Worm (Caenorhabditis elegans) whole organism, L3 larva: ENCODE results near the gene C27A2.8.

Experiments used
- R02D3.7 ChIP-seq: fragments of 150-350 bp; optimal IDR thresholded peaks from 2 replicates; lab custom pipeline; 2014; ENCODE audit warnings: missing biosample characterization, missing genetic modification characterization
- ZK546.5 ChIP-seq: sonication (generic microtip); optimal IDR thresholded peaks from 2 replicates; lab custom pipeline; 2017; ENCODE audit warnings: missing biosample characterization, missing genetic modification characterization
- aly-2 ChIP-seq: fragments of 150-350 bp; optimal IDR thresholded peaks from 2 replicates; lab custom pipeline; 2014; ENCODE audit warnings: missing biosample characterization, missing genetic modification characterization
- ama-1 ChIP-seq: fragments of 150-350 bp; optimal IDR thresholded peaks from 2 replicates; lab custom pipeline; 2018
- ceh-16 ChIP-seq: sonication (generic microtip); optimal IDR thresholded peaks from 2 replicates; lab custom pipeline; 2017; ENCODE audit warnings: missing biosample characterization, missing genetic modification characterization
- ceh-28 ChIP-seq: fragments of 150-350 bp; optimal IDR thresholded peaks from 2 replicates; lab custom pipeline; 2014; ENCODE audit warnings: missing biosample characterization, missing genetic modification reagents, missing genetic modification characterization
- ceh-82 ChIP-seq: fragments of 150-350 bp; optimal IDR thresholded peaks from 2 replicates; lab custom pipeline; 2014; ENCODE audit warnings: missing biosample characterization, missing genetic modification characterization
- ceh-9 ChIP-seq: sonication (generic microtip); optimal IDR thresholded peaks from 2 replicates; lab custom pipeline; 2018; ENCODE audit warnings: missing biosample characterization, missing genetic modification characterization
- daf-12 ChIP-seq: fragments of 150-350 bp; optimal IDR thresholded peaks from 2 replicates; lab custom pipeline; 2014; ENCODE audit warnings: missing biosample characterization, missing genetic modification reagents, missing genetic modification characterization
- egl-27 ChIP-seq: sonication (generic microtip); optimal IDR thresholded peaks from 4 replicates; lab custom pipeline; 2017; ENCODE audit warnings: missing biosample characterization, missing genetic modification reagents, missing genetic modification characterization
- egl-5 ChIP-seq: fragments of 150-350 bp; optimal IDR thresholded peaks from 2 replicates; lab custom pipeline; 2017; ENCODE audit warnings: missing biosample characterization, missing genetic modification reagents, missing genetic modification characterization, inconsistent platforms
- elt-1 ChIP-seq: fragments of 150-350 bp; optimal IDR thresholded peaks from 2 replicates; lab custom pipeline; 2014; ENCODE audit warnings: missing biosample characterization, missing genetic modification characterization
- elt-2 ChIP-seq: sonication (generic microtip); optimal IDR thresholded peaks from 2 replicates; lab custom pipeline; 2016; ENCODE audit warnings: missing genetic modification reagents, mild to moderate bottlenecking, missing genetic modification characterization, missing compliant biosample characterization
- elt-3 ChIP-seq, 3 experiments: fragments of 150-350 bp in 1 of 3; sonication (generic microtip) in 2 of 3; optimal IDR thresholded peaks; 2 replicates in 2 of 3; 4 replicates in 1 of 3; lab custom pipeline; 2014 to 2017; ENCODE audit warnings: missing biosample characterization in 3 of 3, missing genetic modification characterization in 3 of 3
- eor-1 ChIP-seq, 2 experiments: fragments of 150-350 bp; optimal IDR thresholded peaks; 2 replicates each; lab custom pipeline; 2014 to 2018; ENCODE audit warnings: missing biosample characterization in 2 of 2, missing genetic modification characterization in 2 of 2
- fkh-10 ChIP-seq: sonication (generic microtip); optimal IDR thresholded peaks from 2 replicates; lab custom pipeline; 2017; ENCODE audit warnings: missing biosample characterization, missing genetic modification reagents, missing genetic modification characterization
- fkh-2 ChIP-seq: fragments of 150-350 bp; optimal IDR thresholded peaks from 2 replicates; lab custom pipeline; 2014; ENCODE audit warnings: missing biosample characterization, missing genetic modification reagents, missing genetic modification characterization
- hmg-11 ChIP-seq: sonication (generic microtip); optimal IDR thresholded peaks from 2 replicates; lab custom pipeline; 2016; ENCODE audit warnings: missing genetic modification characterization, missing compliant biosample characterization
- jun-1 ChIP-seq: fragments of 150-350 bp; optimal IDR thresholded peaks from 2 replicates; lab custom pipeline; 2014; ENCODE audit warnings: missing biosample characterization, missing genetic modification reagents, missing genetic modification characterization
- lin-15B ChIP-seq: fragments of 150-350 bp; optimal IDR thresholded peaks from 2 replicates; lab custom pipeline; 2014; ENCODE audit warnings: missing biosample characterization, missing genetic modification characterization
- lin-39 ChIP-seq: fragments of 150-350 bp; optimal IDR thresholded peaks from 2 replicates; lab custom pipeline; 2018; ENCODE audit warnings: missing biosample characterization, missing genetic modification reagents, missing genetic modification characterization
- lsy-12 ChIP-seq: sonication (generic microtip); optimal IDR thresholded peaks from 2 replicates; lab custom pipeline; 2016; ENCODE audit warnings: mild to moderate bottlenecking, missing genetic modification characterization, missing compliant biosample characterization
- mdl-1 ChIP-seq: fragments of 150-350 bp; optimal IDR thresholded peaks from 2 replicates; lab custom pipeline; 2014; ENCODE audit warnings: missing biosample characterization, missing genetic modification characterization
- nfya-1 ChIP-seq: sonication (generic microtip); optimal IDR thresholded peaks from 2 replicates; lab custom pipeline; 2017; ENCODE audit warnings: missing genetic modification characterization, mild to moderate bottlenecking, missing compliant biosample characterization, antibody characterized with exemption, moderate library complexity; ENCODE audit not compliant: insufficient read depth
- nhr-11 ChIP-seq: fragments of 150-350 bp; optimal IDR thresholded peaks from 2 replicates; lab custom pipeline; 2014; ENCODE audit warnings: missing biosample characterization, missing genetic modification characterization
- nhr-12 ChIP-seq: fragments of 150-350 bp; optimal IDR thresholded peaks from 2 replicates; lab custom pipeline; 2014; ENCODE audit warnings: missing biosample characterization, missing genetic modification characterization
- nhr-23 ChIP-seq: fragments of 150-350 bp; optimal IDR thresholded peaks from 2 replicates; lab custom pipeline; 2014; ENCODE audit warnings: missing biosample characterization, missing genetic modification reagents, missing genetic modification characterization
- nhr-237 ChIP-seq: fragments of 150-350 bp; optimal IDR thresholded peaks from 2 replicates; lab custom pipeline; 2014; ENCODE audit warnings: missing biosample characterization, missing genetic modification characterization
- nhr-25 ChIP-seq: sonication (generic microtip); optimal IDR thresholded peaks from 2 replicates; lab custom pipeline; 2017; ENCODE audit warnings: missing biosample characterization, missing genetic modification characterization
- nhr-28 ChIP-seq: fragments of 150-350 bp; optimal IDR thresholded peaks from 2 replicates; lab custom pipeline; 2014; ENCODE audit warnings: missing biosample characterization, missing genetic modification characterization
- nhr-43 ChIP-seq: sonication (generic microtip); optimal IDR thresholded peaks from 2 replicates; lab custom pipeline; 2016; ENCODE audit warnings: mild to moderate bottlenecking, missing genetic modification characterization, missing compliant biosample characterization; ENCODE audit not compliant: poor library complexity, severe bottlenecking
- nhr-67 ChIP-seq: fragments of 150-350 bp; optimal IDR thresholded peaks from 2 replicates; lab custom pipeline; 2014; ENCODE audit warnings: missing biosample characterization, missing genetic modification characterization
- nhr-76 ChIP-seq: fragments of 150-350 bp; sonication (generic microtip); optimal IDR thresholded peaks from 5 replicates; lab custom pipeline; 2014; ENCODE audit warnings: missing biosample characterization, missing genetic modification characterization
- nhr-77 ChIP-seq: fragments of 150-350 bp; optimal IDR thresholded peaks from 2 replicates; lab custom pipeline; 2014; ENCODE audit warnings: missing biosample characterization, missing genetic modification characterization
- pha-4 ChIP-seq: fragments of 150-350 bp; optimal IDR thresholded peaks from 2 replicates; lab custom pipeline; 2014; ENCODE audit warnings: missing biosample characterization, missing genetic modification reagents, missing genetic modification characterization
- pqm-1 ChIP-seq: fragments of 150-350 bp; optimal IDR thresholded peaks from 2 replicates; lab custom pipeline; 2017; ENCODE audit warnings: missing biosample characterization, missing genetic modification characterization, inconsistent platforms
- sea-2 ChIP-seq: fragments of 150-350 bp; sonication (generic microtip); optimal IDR thresholded peaks from 4 replicates; lab custom pipeline; 2014; ENCODE audit warnings: missing biosample characterization, missing genetic modification reagents, missing genetic modification characterization
- snpc-4 ChIP-seq: fragments of 150-350 bp; optimal IDR thresholded peaks from 2 replicates; lab custom pipeline; 2014; ENCODE audit warnings: missing biosample characterization, missing genetic modification characterization
- tbx-2 ChIP-seq: sonication (generic microtip); optimal IDR thresholded peaks from 2 replicates; lab custom pipeline; 2016; ENCODE audit warnings: mild to moderate bottlenecking, missing genetic modification characterization, missing compliant biosample characterization
- unc-62 ChIP-seq: fragments of 150-350 bp; sonication (generic microtip); optimal IDR thresholded peaks from 4 replicates; lab custom pipeline; 2014; ENCODE audit warnings: missing biosample characterization, missing genetic modification reagents, missing genetic modification characterization
- zag-1 ChIP-seq: fragments of 150-350 bp; optimal IDR thresholded peaks from 2 replicates; lab custom pipeline; 2014; ENCODE audit warnings: missing biosample characterization, missing genetic modification characterization
- ztf-11 ChIP-seq: fragments of 150-350 bp; optimal IDR thresholded peaks from 2 replicates; lab custom pipeline; 2014; ENCODE audit warnings: missing biosample characterization, missing genetic modification characterization
- ztf-4 ChIP-seq: fragments of 150-350 bp; optimal IDR thresholded peaks from 2 replicates; lab custom pipeline; 2014; ENCODE audit warnings: missing biosample characterization, missing genetic modification characterization

C27A2.8 gene

ce11 chrII:5032669-5033068, 35.2 kb downstream of the C27A2.8 start:
- TF ChIP-seq ceh-82 (tag; lab: Kevin White, UChicago) (peak; percentile 29), mdl-1 (tag; lab: Kevin White, UChicago) (no peak), nfya-1 (tag; lab: Kevin White, UChicago) (peak; percentile 57), nhr-28 (tag; lab: Kevin White, UChicago) (no peak), jun-1 (tag; lab: Kevin White, UChicago) (peak; percentile 35), lsy-12 (tag; lab: Kevin White, UChicago) (peak; percentile 73), eor-1 (tag; optimal IDR thresholded peaks at IDR 0.05; lab: Kevin White, UChicago) (no peak), nhr-67 (no peak), pqm-1 (tag; lab: Kevin White, UChicago) (peak; percentile 17), egl-5 (tag; lab: Kevin White, UChicago) (no peak), lin-39 (tag; lab: Kevin White, UChicago) (peak; percentile 58), ceh-9 (no peak), daf-12 (tag; lab: Kevin White, UChicago) (no peak), nhr-25 (tag; lab: Kevin White, UChicago) (peak; percentile 40), nhr-12 (tag; lab: Kevin White, UChicago) (no peak), egl-27 (tag; lab: Kevin White, UChicago) (peak; percentile 46), fkh-10 (GFP tag; lab: Kevin White, UChicago) (no peak), elt-3 (tag; optimal IDR thresholded peaks at IDR 0.05; lab: Kevin White, UChicago) (no peak), nhr-43 (tag; lab: Kevin White, UChicago) (peak; percentile 63), ama-1 (lab: Kevin White, UChicago) (no peak), tbx-2 (tag; lab: Kevin White, UChicago) (peak; percentile 19), nhr-76 (tag; lab: Kevin White, UChicago) (no peak), pha-4 (tag; lab: Kevin White, UChicago) (peak; percentile 38), unc-62 (no peak), ceh-16 (tag; lab: Kevin White, UChicago) (no peak), ztf-11 (tag; lab: Kevin White, UChicago) (no peak), nhr-237 (tag; lab: Kevin White, UChicago) (no peak), ceh-28 (tag; lab: Kevin White, UChicago) (no peak), nhr-23 (tag; lab: Kevin White, UChicago) (no peak), fkh-2 (no peak), R02D3.7 (peak; percentile 29), elt-2 (tag; lab: Kevin White, UChicago) (peak; percentile 87), nhr-11 (no peak), zag-1 (tag; lab: Kevin White, UChicago) (no peak), snpc-4 (peak; percentile 30), aly-2 (tag; lab: Kevin White, UChicago) (no peak), hmg-11 (tag; lab: Kevin White, UChicago) (peak; percentile 89), ZK546.5 (no peak), lin-15B (tag; lab: Kevin White, UChicago) (peak; percentile 34)

- TF ChIP-seq nhr-237 (tag; lab: Kevin White, UChicago) (no peak), nhr-67 (no peak), nhr-43 (tag; lab: Kevin White, UChicago) (no peak), elt-1 (no peak), nhr-12 (tag; lab: Kevin White, UChicago) (no peak), nhr-28 (tag; lab: Kevin White, UChicago) (no peak), sea-2 (GFP tag; lab: Kevin White, UChicago) (no peak), ztf-4 (no peak), daf-12 (tag; lab: Kevin White, UChicago) (no peak), nhr-77 (tag; lab: Kevin White, UChicago) (no peak), lsy-12 (tag; lab: Kevin White, UChicago) (no peak), nhr-25 (tag; lab: Kevin White, UChicago) (no peak), lin-39 (tag; lab: Kevin White, UChicago) (no peak), tbx-2 (tag; lab: Kevin White, UChicago) (no peak)
- TF ChIP-seq, all 47 proteins: peak for 0
Observed at ce11 chrII:5031612-5032011, 36.2 kb downstream of the C27A2.8 start, which contains the start of gene wdr-83. wdr-83 (minus strand) TSS chrII:5031712.
